Fruit fly (Drosophila melanogaster) whole organism, embryonic: ENCODE data around the gene Dph5.

ENCODE experiments used
- CG10543 ChIP-seq: fragments of 200-800 bp; sonication (Bioruptor generic); optimal IDR thresholded peaks from 3 replicates; lab custom pipeline; 2017; ENCODE audit warnings: missing biosample characterization, mild to moderate bottlenecking, missing genetic modification characterization, moderate library complexity
- CG12391 ChIP-seq: fragments of 200-800 bp; sonication (Bioruptor generic); optimal IDR thresholded peaks from 3 replicates; lab custom pipeline; 2018; ENCODE audit warnings: missing biosample characterization, mild to moderate bottlenecking, missing genetic modification characterization, moderate library complexity
- CG13424 ChIP-seq: fragments of 200-800 bp; sonication (Bioruptor generic); optimal IDR thresholded peaks from 2 replicates; lab custom pipeline; 2019; ENCODE audit warnings: missing biosample characterization, mild to moderate bottlenecking, missing genetic modification characterization, moderate library complexity
- CG14667 ChIP-seq: fragments of 200-800 bp; sonication (Bioruptor generic); IDR thresholded peaks from 2 replicates; pipeline ENCODE4 v1.3.6; 2022; ENCODE audit warnings: missing biosample characterization, missing genetic modification characterization
- CG32767 ChIP-seq: fragments of 200-800 bp; sonication (Bioruptor generic); IDR thresholded peaks from 2 replicates; pipeline ENCODE4 v1.3.6; 2022; ENCODE audit warnings: missing biosample characterization, missing genetic modification characterization
- Opbp ChIP-seq: fragments of 200-800 bp; sonication (Bioruptor generic); IDR thresholded peaks from 3 replicates; pipeline ENCODE4 v1.3.6; 2022; ENCODE audit warnings: missing biosample characterization, missing genetic modification characterization; ENCODE audit not compliant: partially characterized antibody
- h ChIP-seq: fragments of >200 bp; optimal IDR thresholded peaks from 2 replicates; lab custom pipeline; 2017
- p53 ChIP-seq: fragments of 200-800 bp; sonication (Bioruptor generic); optimal IDR thresholded peaks from 2 replicates; lab custom pipeline; 2016; ENCODE audit warnings: missing biosample characterization, missing genetic modification characterization
- pb ChIP-seq: fragments of 200-800 bp; sonication (Bioruptor generic); optimal IDR thresholded peaks from 3 replicates; lab custom pipeline; 2016; ENCODE audit warnings: missing biosample characterization, missing genetic modification characterization
- salm ChIP-seq: fragments of 200-800 bp; sonication (Bioruptor generic); optimal IDR thresholded peaks from 2 replicates; lab custom pipeline; 2018; ENCODE audit warnings: missing biosample characterization, mild to moderate bottlenecking, missing genetic modification characterization
- sisA ChIP-seq: fragments of 200-800 bp; sonication (Bioruptor generic); IDR thresholded peaks from 2 replicates; pipeline ENCODE4 v1.3.6; 2022; ENCODE audit warnings: missing biosample characterization, missing genetic modification characterization

dm6 chr3R:22564707-22565106, 18.3 kb downstream of the Dph5 start:
- TF ChIP-seq CG12391 (tag; lab: Kevin White, UChicago): no peak
- TF ChIP-seq p53: no peak
- TF ChIP-seq h (lab: Kevin White, UChicago): no peak
- no peak for TF ChIP-seq CG32767
- no peak for TF ChIP-seq CG14667
- no peak for TF ChIP-seq Opbp
- TF ChIP-seq salm (tag; lab: Kevin White, UChicago): no peak
- no peak for TF ChIP-seq CG10543 (GFP tag; lab: Kevin White, UChicago)
- no peak for TF ChIP-seq CG13424
- no peak for TF ChIP-seq sisA (GFP tag; lab: Robert Waterston, UW)
- TF ChIP-seq pb (GFP tag; lab: Kevin White, UChicago): no peak
